Worm (Caenorhabditis elegans) whole organism, mixed stage, embryonic: Measurements from ENCODE around the gene F41C3.2.

Experiments
- M03D4.4 ChIP-seq: sonication (generic microtip); optimal IDR thresholded peaks from 2 replicates; lab custom pipeline; 2017; ENCODE audit warnings: mild to moderate bottlenecking, missing genetic modification characterization, missing compliant biosample characterization
- ceh-39 ChIP-seq: fragments of 150-350 bp; optimal IDR thresholded peaks from 2 replicates; lab custom pipeline; 2014; ENCODE audit warnings: missing biosample characterization, missing genetic modification characterization
- ceh-43 ChIP-seq: fragments of 200-800 bp; sonication (Bioruptor generic); optimal IDR thresholded peaks from 2 replicates; lab custom pipeline; 2018; ENCODE audit warnings: mild to moderate bottlenecking, missing genetic modification characterization, moderate library complexity, missing compliant biosample characterization
- drap-1 ChIP-seq: fragments of 200-800 bp; sonication (Bioruptor generic); optimal IDR thresholded peaks from 3 replicates; lab custom pipeline; 2018; ENCODE audit warnings: mild to moderate bottlenecking, missing genetic modification characterization, missing compliant biosample characterization
- mls-2 ChIP-seq: sonication (generic microtip); optimal IDR thresholded peaks from 2 replicates; lab custom pipeline; 2016; ENCODE audit warnings: mild to moderate bottlenecking, missing genetic modification characterization, moderate library complexity, missing compliant biosample characterization
- nhr-12 ChIP-seq: fragments of 150-350 bp; optimal IDR thresholded peaks from 2 replicates; lab custom pipeline; 2014; ENCODE audit warnings: missing biosample characterization, missing genetic modification characterization
- nhr-237 ChIP-seq: fragments of 150-350 bp; optimal IDR thresholded peaks from 2 replicates; lab custom pipeline; 2014; ENCODE audit warnings: missing biosample characterization, missing genetic modification characterization
- nhr-76 ChIP-seq: sonication (generic microtip); optimal IDR thresholded peaks from 2 replicates; lab custom pipeline; 2017; ENCODE audit warnings: missing biosample characterization, missing genetic modification characterization
- snpc-4 ChIP-seq: fragments of 150-350 bp; optimal IDR thresholded peaks from 2 replicates; lab custom pipeline; 2014; ENCODE audit warnings: missing biosample characterization, missing genetic modification characterization
- unc-39 ChIP-seq: fragments of 150-350 bp; optimal IDR thresholded peaks from 2 replicates; lab custom pipeline; 2014; ENCODE audit warnings: missing biosample characterization, missing genetic modification characterization
- unc-62 ChIP-seq: fragments of 150-350 bp; optimal IDR thresholded peaks from 2 replicates; lab custom pipeline; 2014; ENCODE audit warnings: missing biosample characterization, missing genetic modification reagents, missing genetic modification characterization
- ztf-11 ChIP-seq: fragments of 150-350 bp; optimal IDR thresholded peaks from 2 replicates; lab custom pipeline; 2014; ENCODE audit warnings: missing biosample characterization, missing genetic modification characterization

DNA sequence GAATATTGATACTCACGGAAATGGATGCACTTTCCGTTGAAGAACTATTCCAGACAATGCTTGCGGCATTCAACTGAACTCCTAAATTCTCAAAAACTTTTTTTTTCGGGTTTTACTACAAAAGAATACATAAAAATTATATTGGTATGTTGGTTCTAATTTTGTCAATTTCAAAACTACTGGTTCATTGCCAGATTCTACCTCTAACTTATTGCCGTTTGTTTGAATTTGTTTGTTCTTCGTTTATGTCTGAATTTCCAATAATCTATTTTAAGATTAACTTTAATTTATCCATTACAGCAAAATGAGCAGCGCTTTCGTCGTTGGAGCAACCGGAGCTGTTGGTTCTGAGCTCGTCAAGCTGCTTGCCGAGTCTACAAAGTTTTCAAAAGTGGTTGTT lies 47.3 kb downstream of the F41C3.2 start, which contains the start of gene C33F10.14:
- no peak for TF ChIP-seq ceh-39 (tag; lab: Kevin White, UChicago)
- TF ChIP-seq snpc-4, result no peak
- TF ChIP-seq nhr-76 (tag; lab: Kevin White, UChicago), result no peak
- TF ChIP-seq ceh-43, result no peak
- TF ChIP-seq unc-62 (GFP tag; lab: Kevin White, UChicago), result no peak
- TF ChIP-seq unc-39 (tag; lab: Kevin White, UChicago), result no peak
- TF ChIP-seq drap-1 (GFP tag; lab: Kevin White, UChicago), result no peak
- TF ChIP-seq nhr-237 (tag; lab: Kevin White, UChicago), result no peak
- TF ChIP-seq ztf-11 (tag; lab: Kevin White, UChicago), result no peak
- TF ChIP-seq nhr-12 (tag; lab: Kevin White, UChicago), result no peak
- no peak for TF ChIP-seq M03D4.4
- no peak for TF ChIP-seq mls-2
